Worm (Caenorhabditis elegans): ENCODE results near the gene F21D5.3.

The F21D5.3 gene

DNA sequence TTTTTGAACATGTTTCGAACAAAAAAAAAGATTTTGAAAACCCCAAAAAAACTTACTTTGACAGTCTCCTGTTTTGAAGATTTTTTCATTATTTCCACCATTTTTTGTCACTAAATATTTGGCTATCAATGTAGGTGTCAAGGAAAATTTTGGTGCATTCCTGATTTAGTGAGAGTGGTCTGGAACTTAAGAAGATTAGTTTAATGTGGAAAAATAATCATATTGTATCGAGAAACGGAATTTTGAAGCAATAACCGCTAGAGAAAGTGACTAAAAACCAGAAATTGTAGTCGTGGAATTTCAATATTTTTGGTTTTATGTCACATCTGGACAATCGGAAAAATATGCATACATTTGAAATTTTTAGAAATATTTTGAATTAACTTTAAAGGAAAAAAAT, 31.3 kb downstream of the F21D5.3 start, which contains the start of the genes F20C5.11 and klp-11:
Gene F20C5.11 (minus strand): TSS at position 101 of the 400 bp plus-strand sequence.
Gene klp-11 (minus strand): TSS at position 171 of the 400 bp plus-strand sequence.
- TF ChIP-seq dao-5 (tag; optimal IDR thresholded peaks at IDR 0.05), result no peak
- TF ChIP-seq him-1 (tag; optimal IDR thresholded peaks at IDR 0.05), result no peak
- TF ChIP-seq W03F9.2 (tag; optimal IDR thresholded peaks at IDR 0.05), result no peak

DNA sequence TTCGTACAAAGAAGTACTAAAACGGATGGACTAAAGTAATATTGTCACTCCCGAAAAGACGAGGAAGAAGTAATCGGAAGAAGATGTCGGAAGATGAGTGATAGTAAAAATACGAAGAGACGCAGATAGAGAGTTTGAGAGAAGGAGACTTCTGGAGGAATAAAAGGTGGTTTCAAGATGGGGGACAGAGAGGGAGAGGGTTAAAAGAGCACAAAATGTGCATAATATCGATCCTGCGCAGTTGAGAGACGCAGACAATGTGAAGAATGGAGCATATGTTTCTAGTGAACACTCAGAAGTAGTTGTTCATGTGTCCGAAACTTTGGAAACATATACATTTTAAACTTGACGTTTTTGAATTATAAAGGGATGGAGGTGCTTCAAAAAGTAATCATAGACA, 31.9 kb downstream of the F21D5.3 start:
- TF ChIP-seq W03F9.2 (tag; optimal IDR thresholded peaks at IDR 0.05), result no peak
- TF ChIP-seq him-1 (tag; optimal IDR thresholded peaks at IDR 0.05), result no peak
- TF ChIP-seq dao-5 (tag; optimal IDR thresholded peaks at IDR 0.05), result no peak

DNA sequence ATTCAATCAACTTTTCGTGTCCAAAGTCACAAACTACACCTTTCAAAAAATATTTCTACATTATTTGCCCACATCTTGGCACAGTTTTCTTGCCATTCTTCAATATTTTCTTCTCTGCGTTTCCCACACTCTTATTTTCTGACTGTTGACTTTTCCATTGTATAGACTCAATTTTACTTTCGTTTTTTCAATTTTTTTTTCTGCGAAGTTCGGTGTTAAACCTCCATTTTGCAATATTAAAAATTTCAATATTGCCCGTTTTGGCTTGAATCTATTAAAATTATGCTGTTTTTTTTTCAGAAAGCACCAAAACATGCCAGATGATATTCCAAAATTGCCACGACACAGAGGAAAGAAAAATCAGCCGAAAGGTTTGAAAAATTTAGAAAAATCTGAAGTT, 34.0 kb downstream of the F21D5.3 start, which contains the start of gene cdc-50.B:
Gene cdc-50.B (plus strand): TSS at position 301 of the 400 bp plus-strand sequence.
- TF ChIP-seq W03F9.2 (tag; optimal IDR thresholded peaks at IDR 0.05), result no peak
- no peak for TF ChIP-seq him-1 (tag; optimal IDR thresholded peaks at IDR 0.05)
- TF ChIP-seq dao-5 (tag; optimal IDR thresholded peaks at IDR 0.05), result no peak

DNA sequence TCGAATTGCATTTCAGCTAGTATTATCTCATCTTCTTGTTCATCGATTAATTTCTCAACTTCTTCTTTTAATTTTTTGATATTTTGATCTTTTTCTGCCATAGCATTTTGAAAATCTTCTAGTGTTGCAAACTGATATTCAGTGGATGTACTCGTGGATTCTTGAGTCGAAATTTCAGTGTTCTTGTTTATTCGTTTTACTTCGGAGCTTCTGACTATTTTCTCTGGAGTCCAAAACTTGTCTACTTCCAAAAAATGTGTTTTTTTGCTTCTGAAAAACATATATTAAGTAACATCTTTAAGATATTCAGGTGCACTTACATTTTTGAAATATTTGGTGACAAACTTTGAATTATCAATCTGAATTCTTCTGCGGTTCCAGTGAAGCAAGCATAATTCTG, 38.9 kb downstream of the F21D5.3 start, which contains the start of gene F20C5.5:
Gene F20C5.5 (minus strand): TSS at position 101 of the 400 bp plus-strand sequence.
- TF ChIP-seq him-1 (tag; optimal IDR thresholded peaks at IDR 0.05), result no peak
- TF ChIP-seq W03F9.2 (tag; optimal IDR thresholded peaks at IDR 0.05), result no peak
- TF ChIP-seq dao-5 (tag; optimal IDR thresholded peaks at IDR 0.05), result no peak

DNA sequence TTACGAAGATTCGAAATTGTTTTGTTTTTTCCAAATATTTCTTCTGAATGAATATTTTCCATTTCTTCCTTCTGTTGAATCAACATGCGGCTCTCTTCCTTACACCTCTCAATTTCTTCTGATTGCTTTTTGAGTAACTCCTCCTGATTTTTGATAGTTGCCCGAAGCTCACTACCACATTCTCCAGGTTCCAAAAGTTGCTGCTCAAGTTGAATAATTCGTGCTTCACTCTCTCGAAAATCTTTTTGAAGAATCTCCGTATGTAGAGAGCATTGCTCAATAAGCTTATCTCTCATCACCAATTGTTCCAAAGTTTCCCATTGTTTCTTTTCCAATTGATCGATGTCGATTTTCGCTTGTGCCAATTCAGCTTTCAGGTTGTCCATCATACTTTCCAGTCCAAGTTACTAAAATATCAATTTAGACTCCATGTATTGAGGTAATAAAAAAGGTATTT, 42.2 kb downstream of the F21D5.3 start, which contains the start of gene F20C5.6:
Gene F20C5.6 (minus strand): TSS at position 407 of the 457 bp plus-strand sequence.
- TF ChIP-seq him-1 (tag; optimal IDR thresholded peaks at IDR 0.05) (no peak), dao-5 (tag; optimal IDR thresholded peaks at IDR 0.05) (no peak), W03F9.2 (tag; optimal IDR thresholded peaks at IDR 0.05) (no peak)

DNA sequence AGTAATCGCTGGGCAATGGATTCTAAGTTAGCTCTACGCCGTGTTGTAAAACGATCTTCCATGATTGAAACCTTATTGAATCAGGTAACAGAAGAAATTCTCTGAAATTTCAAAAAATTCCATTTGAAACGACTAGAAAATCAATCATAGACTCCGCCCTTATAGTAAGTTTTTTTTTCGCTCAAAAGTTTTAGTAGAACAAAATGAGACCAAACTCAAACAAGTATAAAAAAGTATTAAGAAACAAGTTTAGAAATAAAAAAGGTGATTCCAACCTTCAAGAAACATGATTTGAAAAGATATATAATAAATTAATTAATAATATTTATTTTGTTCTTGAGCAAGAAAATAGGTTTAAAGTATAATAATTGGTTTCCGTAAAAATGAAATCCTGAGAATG, 47.4 kb downstream of the F21D5.3 start, which contains the start of gene C33D9.6:
Gene C33D9.6 (minus strand): TSS at position 101 of the 400 bp plus-strand sequence.
- TF ChIP-seq him-1 (tag; optimal IDR thresholded peaks at IDR 0.05), result no peak
- TF ChIP-seq W03F9.2 (tag; optimal IDR thresholded peaks at IDR 0.05), result no peak
- TF ChIP-seq dao-5 (tag; optimal IDR thresholded peaks at IDR 0.05), result no peak

DNA sequence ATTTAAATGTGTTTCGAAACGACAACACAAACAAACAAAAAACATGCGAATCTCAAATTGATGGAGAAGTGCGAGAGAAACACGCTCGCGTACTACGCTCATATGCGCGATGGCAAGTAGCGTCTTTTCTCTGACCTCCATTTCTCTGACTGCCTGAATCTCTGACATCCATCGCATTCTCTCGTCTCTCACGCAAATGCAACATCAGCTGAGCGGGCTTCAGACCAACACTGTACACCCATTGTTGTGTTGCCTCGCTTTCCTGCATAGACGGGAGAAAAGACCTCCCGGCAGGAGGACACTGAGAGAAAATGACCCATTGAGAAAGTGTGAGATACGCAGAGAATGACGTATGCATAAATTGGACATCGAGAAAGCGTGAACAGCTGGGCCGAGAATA, 51.6 kb downstream of the F21D5.3 start:
- TF ChIP-seq dao-5 (tag; optimal IDR thresholded peaks at IDR 0.05), result no peak

DNA sequence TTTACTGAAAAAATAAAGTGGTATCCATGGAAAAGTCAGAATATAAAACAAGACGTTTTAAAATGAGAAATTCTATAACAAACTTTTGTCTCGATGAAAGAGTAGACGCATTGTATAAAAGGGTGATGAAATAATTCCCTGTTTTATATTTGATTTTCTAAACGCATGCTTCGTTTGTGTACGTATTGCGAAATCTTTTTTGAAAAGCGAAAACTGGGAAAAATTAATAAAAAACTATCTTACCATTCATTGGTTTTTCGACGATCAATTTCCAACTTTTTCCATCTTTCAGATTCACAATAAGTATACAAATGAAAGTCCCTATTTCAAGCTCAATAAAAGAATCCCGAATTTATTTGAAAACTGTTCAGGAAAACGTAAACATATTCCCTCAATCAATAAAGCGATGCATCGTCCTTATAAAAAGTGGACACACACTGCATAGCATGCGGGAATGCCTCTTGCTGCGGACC, 54.3 kb downstream of the F21D5.3 start, which contains the start of gene C33D9.13:
Gene C33D9.13 (minus strand): TSS at position 423 of the 473 bp plus-strand sequence.
- TF ChIP-seq him-1 (tag; optimal IDR thresholded peaks at IDR 0.05) (no peak), W03F9.2 (tag; optimal IDR thresholded peaks at IDR 0.05) (no peak), dao-5 (tag; optimal IDR thresholded peaks at IDR 0.05) (no peak)
